Worm (Caenorhabditis elegans): ENCODE data around the gene K04G11.3.

The K04G11.3 gene

ce11 chrX:14347573-14347972 lies at the start of gene K04G11.3:
Gene K04G11.3, minus strand, starts transcription at chrX:14347673.
- no peak for TF ChIP-seq unc-62 (GFP tag; optimal IDR thresholded peaks at IDR 0.05)

- no peak for TF ChIP-seq unc-62 (GFP tag; optimal IDR thresholded peaks at IDR 0.05)
These were observed 47.8 kb upstream of the K04G11.3 start, which contains the start of gene Y60A9.1 for ce11 chrX:14395267-14395666. Gene Y60A9.1, minus strand, starts transcription at chrX:14395367.

- no peak for TF ChIP-seq unc-62 (GFP tag; optimal IDR thresholded peaks at IDR 0.05)
These were observed 35.5 kb upstream of the K04G11.3 start, which contains the start of gene Y60A9.3 for ce11 chrX:14382951-14383350. Gene Y60A9.3, plus strand, starts transcription at chrX:14383251.

- TF ChIP-seq unc-62 (GFP tag; optimal IDR thresholded peaks at IDR 0.05): no peak
These were observed 29.7 kb upstream of the K04G11.3 start, which contains the start of gene Y60A9A.1 for ce11 chrX:14377169-14377568. Gene Y60A9A.1, minus strand, starts transcription at chrX:14377269.

ce11 chrX:14370314-14370713 lies 22.8 kb upstream of the K04G11.3 start, which contains the start of gene irk-3:
Gene irk-3, minus strand, starts transcription at chrX:14370414.
- no peak for TF ChIP-seq unc-62 (GFP tag; optimal IDR thresholded peaks at IDR 0.05)

ce11 chrX:14366081-14366480 lies 18.6 kb upstream of the K04G11.3 start:
- no peak for TF ChIP-seq unc-62 (GFP tag; optimal IDR thresholded peaks at IDR 0.05)

- no peak for TF ChIP-seq unc-62 (GFP tag; optimal IDR thresholded peaks at IDR 0.05)
These were observed 12.1 kb upstream of the K04G11.3 start for ce11 chrX:14359571-14359970.

- TF ChIP-seq unc-62 (GFP tag; optimal IDR thresholded peaks at IDR 0.05): no peak
These were observed 9.3 kb upstream of the K04G11.3 start for ce11 chrX:14356683-14357287.

ce11 chrX:14355034-14355433 lies 7.6 kb upstream of the K04G11.3 start:
- no peak for TF ChIP-seq unc-62 (GFP tag; optimal IDR thresholded peaks at IDR 0.05)

- no peak for TF ChIP-seq unc-62 (GFP tag; optimal IDR thresholded peaks at IDR 0.05)
These were observed 2.3 kb upstream of the K04G11.3 start, which contains the start of gene wdr-5.2 for ce11 chrX:14349690-14350168. Gene wdr-5.2, plus strand, starts transcription at chrX:14350118.

ce11 chrX:14340381-14340780 lies 7.1 kb downstream of the K04G11.3 start, which contains the start of gene sel-7:
Gene sel-7, minus strand, starts transcription at chrX:14340481.
- no peak for TF ChIP-seq unc-62 (GFP tag; optimal IDR thresholded peaks at IDR 0.05)

ce11 chrX:14339723-14340122 lies 7.8 kb downstream of the K04G11.3 start:
- no peak for TF ChIP-seq unc-62 (GFP tag; optimal IDR thresholded peaks at IDR 0.05)

ce11 chrX:14338896-14339295 lies 8.6 kb downstream of the K04G11.3 start:
- no peak for TF ChIP-seq unc-62 (GFP tag; optimal IDR thresholded peaks at IDR 0.05)

- no peak for TF ChIP-seq unc-62 (GFP tag; optimal IDR thresholded peaks at IDR 0.05)
These were observed 11.9 kb downstream of the K04G11.3 start for ce11 chrX:14335621-14336020.

ce11 chrX:14335220-14335619 lies 12.3 kb downstream of the K04G11.3 start, which contains the start of gene K04G11.1:
Gene K04G11.1, plus strand, starts transcription at chrX:14335520.
- no peak for TF ChIP-seq unc-62 (GFP tag; optimal IDR thresholded peaks at IDR 0.05)

- TF ChIP-seq unc-62 (GFP tag; optimal IDR thresholded peaks at IDR 0.05): no peak
These were observed 13.3 kb downstream of the K04G11.3 start for ce11 chrX:14334151-14334550.

- TF ChIP-seq unc-62 (GFP tag; optimal IDR thresholded peaks at IDR 0.05): no peak
These were observed 18.1 kb downstream of the K04G11.3 start for ce11 chrX:14329348-14329747.
